Fruit fly (Drosophila melanogaster): ENCODE data around the gene CG13005.
A peak's percentile ranks its signal among the peaks of the same experiment; 100 is the strongest.

The CG13005 gene

DNA sequence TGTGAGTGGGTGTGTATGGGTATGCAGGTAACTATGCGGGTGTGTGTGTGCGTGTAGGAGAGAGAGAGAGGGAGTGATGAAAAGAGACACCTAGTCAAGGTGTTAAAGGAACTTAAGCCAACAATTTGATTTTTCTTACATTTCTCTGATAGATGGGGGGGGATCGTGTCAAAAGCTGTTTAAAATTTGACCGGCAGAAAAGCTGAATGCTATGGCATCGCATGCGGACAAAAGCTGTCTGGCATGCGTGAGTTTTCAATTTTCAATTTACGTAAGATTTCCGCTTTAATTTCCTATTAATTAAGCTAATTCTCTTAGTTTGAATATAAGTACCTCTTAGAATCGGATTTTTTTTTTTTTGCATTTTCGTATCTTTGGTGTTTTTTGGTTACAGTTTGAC is 36.5 kb downstream of the CG13005 start (continued):
- TF ChIP-seq fd102C (GFP tag; optimal IDR thresholded peaks at IDR 0.05) = no peak
- no peak for TF ChIP-seq Optix (GFP tag; IDR thresholded peaks at IDR 0.05)
- no peak for TF ChIP-seq scrt (GFP tag; optimal IDR thresholded peaks at IDR 0.05)
- TF ChIP-seq exex (tag; optimal IDR thresholded peaks at IDR 0.05) = no peak
- TF ChIP-seq YL-1 (GFP tag; optimal IDR thresholded peaks at IDR 0.05) = no peak
- peak; percentile 15; the same call in 1 of the 2 replicates for TF ChIP-seq CG1024 (GFP tag; IDR thresholded peaks at IDR 0.05)
- TF ChIP-seq CG13123 (GFP tag; optimal IDR thresholded peaks at IDR 0.05) = no peak
- peak; percentile 43 for TF ChIP-seq CG1603 (tag; optimal IDR thresholded peaks at IDR 0.05)
- TF ChIP-seq jing (GFP tag; optimal IDR thresholded peaks at IDR 0.05) = no peak
- no peak for TF ChIP-seq yki (optimal IDR thresholded peaks at IDR 0.05)
- no peak for TF ChIP-seq Atf6 (GFP tag; IDR thresholded peaks at IDR 0.05)
- no peak for TF ChIP-seq peb (GFP tag; IDR thresholded peaks at IDR 0.05)
- TF ChIP-seq CG15011 (GFP tag; optimal IDR thresholded peaks at IDR 0.05) = no peak
- no peak for TF ChIP-seq Sry-β (GFP tag; optimal IDR thresholded peaks at IDR 0.05)
- TF ChIP-seq gcm2 (GFP tag; optimal IDR thresholded peaks at IDR 0.05) = no peak
- peak; percentile 18; the same call in 1 of the 3 replicates for TF ChIP-seq CG6175 (GFP tag; IDR thresholded peaks at IDR 0.05)
- no peak for TF ChIP-seq MESR4 (GFP tag; optimal IDR thresholded peaks at IDR 0.05)
- TF ChIP-seq Camta (GFP tag; optimal IDR thresholded peaks at IDR 0.05) = no peak
- no peak for TF ChIP-seq Sox100B (GFP tag; optimal IDR thresholded peaks at IDR 0.05)
- TF ChIP-seq kni (GFP tag; optimal IDR thresholded peaks at IDR 0.05) = no peak
- peak; percentile 39 for TF ChIP-seq CG9437 (GFP tag; optimal IDR thresholded peaks at IDR 0.05)
- no peak for TF ChIP-seq Fer1 (GFP tag; optimal IDR thresholded peaks at IDR 0.05)
- peak; percentile 52; the same call in 1 of the 3 replicates for TF ChIP-seq CG34422 (GFP tag; IDR thresholded peaks at IDR 0.05)
- TF ChIP-seq Tbp (GFP tag; optimal IDR thresholded peaks at IDR 0.05) = no peak
- no peak for TF ChIP-seq nerfin-1 (tag; optimal IDR thresholded peaks at IDR 0.05)
- no peak for TF ChIP-seq CG2875 (GFP tag; optimal IDR thresholded peaks at IDR 0.05)
- TF ChIP-seq ro (GFP tag; IDR thresholded peaks at IDR 0.05) = no peak
- no peak for TF ChIP-seq CG12299 (tag; optimal IDR thresholded peaks at IDR 0.05)
- no peak for TF ChIP-seq gro (GFP tag; optimal IDR thresholded peaks at IDR 0.05)
- TF ChIP-seq Pdp1 (GFP tag; optimal IDR thresholded peaks at IDR 0.05) = peak in 1 of 2 experiments; percentile 90
- no peak for TF ChIP-seq CG15514 (GFP tag; optimal IDR thresholded peaks at IDR 0.05)
- TF ChIP-seq CG31224 (GFP tag; IDR thresholded peaks at IDR 0.05) = no peak
- TF ChIP-seq Med (GFP tag) = peak; percentile 78
- TF ChIP-seq CG7786 (GFP tag; optimal IDR thresholded peaks at IDR 0.05) = no peak
- no peak for TF ChIP-seq Rx (GFP tag; IDR thresholded peaks at IDR 0.05)
- no peak for TF ChIP-seq CG7372 (GFP tag; IDR thresholded peaks at IDR 0.05)
- TF ChIP-seq Chrac-16 (GFP tag; optimal IDR thresholded peaks at IDR 0.05) = no peak
- no peak for TF ChIP-seq D19A (tag; optimal IDR thresholded peaks at IDR 0.05)
- no peak for TF ChIP-seq Oli (tag; optimal IDR thresholded peaks at IDR 0.05)
- TF ChIP-seq Dek (tag; optimal IDR thresholded peaks at IDR 0.05) = no peak
- no peak for TF ChIP-seq CG31388 (GFP tag; optimal IDR thresholded peaks at IDR 0.05)
- TF ChIP-seq CG4404 (GFP tag; IDR thresholded peaks at IDR 0.05) = no peak
- peak; percentile 47; the same call in 1 of the 2 replicates for TF ChIP-seq bbx (GFP tag; IDR thresholded peaks at IDR 0.05; ENCODE audit: partially characterized antibody)
- no peak for TF ChIP-seq CG4617 (GFP tag; optimal IDR thresholded peaks at IDR 0.05; ENCODE audit: borderline replicate concordance)
- no peak for TF ChIP-seq slp2 (GFP tag; optimal IDR thresholded peaks at IDR 0.05)
- no peak for TF ChIP-seq al (GFP tag; IDR thresholded peaks at IDR 0.05)
- no peak for TF ChIP-seq CG7271 (tag; optimal IDR thresholded peaks at IDR 0.05)
- 0 out of 2 replicates have a peak, but pooled peaks have one; percentile 16 for TF ChIP-seq CG17328 (GFP tag; IDR thresholded peaks at IDR 0.05)
- TF ChIP-seq cas (GFP tag; IDR thresholded peaks at IDR 0.05) = no peak
- TF ChIP-seq caup (GFP tag; optimal IDR thresholded peaks at IDR 0.05; ENCODE audit: severe bottlenecking) = no peak
- no peak for TF ChIP-seq fd3F (GFP tag; optimal IDR thresholded peaks at IDR 0.05)
- TF ChIP-seq az2 (GFP tag; optimal IDR thresholded peaks at IDR 0.05) = no peak

Measured in whole organism, embryonic.